Worm (Caenorhabditis elegans) whole organism, L1 larva: ENCODE results near the gene fln-1.

Source experiments
- C16A3.4 ChIP-seq: fragments of 150-350 bp; optimal IDR thresholded peaks from 2 replicates; lab custom pipeline; 2014; ENCODE audit warnings: missing biosample characterization, missing genetic modification characterization
- aha-1 ChIP-seq: fragments of 150-350 bp; optimal IDR thresholded peaks from 2 replicates; lab custom pipeline; 2014; ENCODE audit warnings: missing biosample characterization, missing genetic modification characterization
- alr-1 ChIP-seq: fragments of 200-800 bp; sonication (Bioruptor generic); optimal IDR thresholded peaks from 2 replicates; lab custom pipeline; 2018; ENCODE audit warnings: borderline replicate concordance, mild to moderate bottlenecking, missing genetic modification characterization, missing compliant biosample characterization
- blmp-1 ChIP-seq: fragments of 150-350 bp; optimal IDR thresholded peaks from 2 replicates; lab custom pipeline; 2014; ENCODE audit warnings: missing biosample characterization, missing genetic modification characterization
- ceh-63 ChIP-seq: fragments of 200-800 bp; sonication (Bioruptor generic); optimal IDR thresholded peaks from 2 replicates; lab custom pipeline; 2018; ENCODE audit warnings: mild to moderate bottlenecking, missing genetic modification characterization, missing compliant biosample characterization
- ces-1 ChIP-seq: fragments of 150-350 bp; optimal IDR thresholded peaks from 2 replicates; lab custom pipeline; 2014; ENCODE audit warnings: missing biosample characterization, missing genetic modification reagents, missing genetic modification characterization
- dpl-1 ChIP-seq, 3 experiments: fragments of 150-350 bp in 2 of 3; sonication (generic microtip) in 1 of 3; optimal IDR thresholded peaks; 2 replicates each; lab custom pipeline; 2014 to 2017; ENCODE audit warnings: missing biosample characterization in 3 of 3, missing genetic modification characterization in 3 of 3, missing genetic modification reagents in 3 of 3
- efl-1 ChIP-seq, 4 experiments: fragments of 150-350 bp; optimal IDR thresholded peaks in 3 of 4; peaks in 1 of 4; 1 replicate in 1 of 4; 2 replicates in 3 of 4; lab custom pipeline; 2014; ENCODE audit warnings: missing biosample characterization in 2 of 4, missing genetic modification characterization in 2 of 4, missing genetic modification reagents in 2 of 4
- egl-13 ChIP-seq: sonication (generic microtip); optimal IDR thresholded peaks from 2 replicates; lab custom pipeline; 2016; ENCODE audit warnings: missing genotype, missing genetic modification reagents, missing genetic modification characterization, missing compliant biosample characterization
- elt-2 ChIP-seq: sonication (generic microtip); optimal IDR thresholded peaks from 2 replicates; lab custom pipeline; 2016; ENCODE audit warnings: missing genetic modification characterization, mild to moderate bottlenecking, inconsistent platforms, missing compliant biosample characterization, missing genetic modification reagents
- elt-3 ChIP-seq, 6 experiments: fragments of 150-350 bp in 1 of 6; sonication (generic microtip); optimal IDR thresholded peaks; 2 replicates each; lab custom pipeline; 2017 to 2018; ENCODE audit warnings: missing biosample characterization in 6 of 6, missing genetic modification characterization in 6 of 6, inconsistent platforms in 1 of 6
- fos-1 ChIP-seq: fragments of 150-350 bp; optimal IDR thresholded peaks from 2 replicates; lab custom pipeline; 2014; ENCODE audit warnings: missing biosample characterization, missing genetic modification characterization
- grh-1 ChIP-seq: fragments of 200-800 bp; sonication (Bioruptor generic); IDR thresholded peaks from 2 replicates; pipeline ENCODE4 v1.3.6; 2022; ENCODE audit warnings: missing genetic modification reagents, missing genetic modification characterization, missing compliant biosample characterization
- hlh-17 ChIP-seq: fragments of 200-800 bp; sonication (Bioruptor generic); optimal IDR thresholded peaks from 2 replicates; lab custom pipeline; 2018; ENCODE audit warnings: missing genetic modification characterization, mild to moderate bottlenecking, missing compliant biosample characterization, moderate library complexity, borderline replicate concordance
- lin-14 ChIP-seq: fragments of 200-800 bp; sonication (Bioruptor generic); optimal IDR thresholded peaks from 2 replicates; lab custom pipeline; 2018; ENCODE audit warnings: mild to moderate bottlenecking, missing genetic modification characterization, moderate library complexity, missing compliant biosample characterization
- lin-15B ChIP-seq: fragments of 150-350 bp; sonication (generic microtip); optimal IDR thresholded peaks from 3 replicates; lab custom pipeline; 2014; ENCODE audit warnings: missing biosample characterization, missing genetic modification characterization
- lin-35 ChIP-seq, 2 experiments: fragments of 150-350 bp; optimal IDR thresholded peaks; 2 replicates each; lab custom pipeline; 2014; ENCODE audit warnings: missing biosample characterization in 2 of 2, missing genetic modification characterization in 2 of 2, missing genetic modification reagents in 2 of 2
- lin-39 ChIP-seq: fragments of 150-350 bp; optimal IDR thresholded peaks from 2 replicates; lab custom pipeline; 2014; ENCODE audit warnings: missing biosample characterization, missing genetic modification reagents, missing genetic modification characterization
- lir-3 ChIP-seq: sonication (generic microtip); optimal IDR thresholded peaks from 2 replicates; lab custom pipeline; 2016; ENCODE audit warnings: mild to moderate bottlenecking, missing genetic modification characterization, moderate library complexity, missing compliant biosample characterization; ENCODE audit not compliant: poor library complexity
- lsy-2 ChIP-seq, 2 experiments: fragments of 150-350 bp; optimal IDR thresholded peaks; 2 replicates each; lab custom pipeline; 2014; ENCODE audit warnings: missing biosample characterization in 2 of 2, missing genetic modification characterization in 2 of 2
- mdl-1 ChIP-seq, 2 experiments: fragments of 150-350 bp; optimal IDR thresholded peaks; 2 replicates each; lab custom pipeline; 2014 to 2017; ENCODE audit warnings: missing biosample characterization in 2 of 2, missing genetic modification characterization in 2 of 2, inconsistent platforms in 1 of 2
- nhr-12 ChIP-seq: sonication (generic microtip); optimal IDR thresholded peaks from 2 replicates; lab custom pipeline; 2017; ENCODE audit warnings: missing biosample characterization, missing genetic modification characterization
- nhr-19 ChIP-seq: fragments of 200-800 bp; sonication (Bioruptor generic); conservative IDR thresholded peaks from 2 replicates; pipeline ENCODE4 v1.3.6; 2022; ENCODE audit warnings: missing genetic modification characterization, missing compliant biosample characterization
- nhr-20 ChIP-seq: sonication (generic microtip); optimal IDR thresholded peaks from 2 replicates; lab custom pipeline; 2016; ENCODE audit warnings: mild to moderate bottlenecking, missing genetic modification characterization, missing compliant biosample characterization
- nhr-47 ChIP-seq: sonication (generic microtip); optimal IDR thresholded peaks from 2 replicates; lab custom pipeline; 2016; ENCODE audit warnings: mild to moderate bottlenecking, missing genetic modification characterization, moderate library complexity, missing compliant biosample characterization
- nhr-71 ChIP-seq: sonication (generic microtip); optimal IDR thresholded peaks from 2 replicates; lab custom pipeline; 2016; ENCODE audit warnings: mild to moderate bottlenecking, missing genetic modification characterization, moderate library complexity, missing compliant biosample characterization
- nhr-84 ChIP-seq: sonication (generic microtip); optimal IDR thresholded peaks from 2 replicates; lab custom pipeline; 2017; ENCODE audit warnings: missing biosample characterization, missing genetic modification characterization
- nhr-85 ChIP-seq: sonication (generic microtip); peaks from one replicate; lab custom pipeline; 2016; ENCODE audit warnings: missing genetic modification characterization, inconsistent platforms, missing compliant biosample characterization
- nhr-90 ChIP-seq: sonication (generic microtip); optimal IDR thresholded peaks from 2 replicates; lab custom pipeline; 2016; ENCODE audit warnings: mild to moderate bottlenecking, missing genetic modification characterization, missing compliant biosample characterization; ENCODE audit not compliant: poor library complexity
- pqm-1 ChIP-seq: sonication (generic microtip); optimal IDR thresholded peaks from 3 replicates; lab custom pipeline; 2017; ENCODE audit warnings: missing biosample characterization, missing genetic modification characterization
- rnt-1 ChIP-seq: sonication (generic microtip); optimal IDR thresholded peaks from 2 replicates; lab custom pipeline; 2016; ENCODE audit warnings: mild to moderate bottlenecking, missing genetic modification characterization, moderate library complexity, missing compliant biosample characterization
- snu-23 ChIP-seq: sonication (generic microtip); optimal IDR thresholded peaks from 2 replicates; lab custom pipeline; 2016; ENCODE audit warnings: missing genetic modification characterization, missing compliant biosample characterization
- sox-4 ChIP-seq: sonication (generic microtip); optimal IDR thresholded peaks from 2 replicates; lab custom pipeline; 2016; ENCODE audit warnings: missing genetic modification characterization, missing compliant biosample characterization
- tbx-2 ChIP-seq: sonication (generic microtip); optimal IDR thresholded peaks from 2 replicates; lab custom pipeline; 2016; ENCODE audit warnings: missing genetic modification characterization, missing compliant biosample characterization
- tlp-1 ChIP-seq: fragments of 150-350 bp; optimal IDR thresholded peaks from 2 replicates; lab custom pipeline; 2014; ENCODE audit warnings: missing biosample characterization, missing genetic modification characterization
- unc-30 ChIP-seq: sonication (generic microtip); optimal IDR thresholded peaks from 2 replicates; lab custom pipeline; 2017; ENCODE audit warnings: missing biosample characterization, missing genetic modification characterization
- unc-86 ChIP-seq: sonication (generic microtip); optimal IDR thresholded peaks from 2 replicates; lab custom pipeline; 2016; ENCODE audit warnings: missing genetic modification characterization, missing compliant biosample characterization
- vab-15 ChIP-seq: sonication (generic microtip); optimal IDR thresholded peaks from 2 replicates; lab custom pipeline; 2017; ENCODE audit warnings: missing genotype, mild to moderate bottlenecking, missing genetic modification characterization, missing compliant biosample characterization
- xbp-1 ChIP-seq: sonication (generic microtip); optimal IDR thresholded peaks from 2 replicates; lab custom pipeline; 2016; ENCODE audit warnings: missing genetic modification characterization, missing compliant biosample characterization
- ztf-11 ChIP-seq, 2 experiments: sonication (generic microtip); optimal IDR thresholded peaks; 2 replicates each; lab custom pipeline; 2016 to 2017; ENCODE audit warnings: missing genetic modification characterization in 2 of 2, missing biosample characterization in 1 of 2, missing compliant biosample characterization in 1 of 2
- ztf-4 ChIP-seq: fragments of 150-350 bp; optimal IDR thresholded peaks from 2 replicates; lab custom pipeline; 2014; ENCODE audit warnings: missing biosample characterization, missing genetic modification characterization

Gene fln-1

ce11 chrIV:320380-320779 is 55.4 kb downstream of the fln-1 start, which contains the start of gene dsc-4:
dsc-4 (minus strand) TSS chrIV:320544.
- TF ChIP-seq elt-2 (tag; lab: Kevin White, UChicago): peak; percentile 41
- no peak for TF ChIP-seq snu-23 (GFP tag; lab: Kevin White, UChicago)

ce11 chrIV:319654-320053 is 56.2 kb downstream of the fln-1 start:
- TF ChIP-seq elt-2 (tag; lab: Kevin White, UChicago): peak; percentile 66
- no peak for TF ChIP-seq vab-15 (tag; lab: Kevin White, UChicago)

ce11 chrIV:314475-314874 is 61.3 kb downstream of the fln-1 start:
- TF ChIP-seq ztf-11 (tag; optimal IDR thresholded peaks at IDR 0.05; lab: Kevin White, UChicago) (no peak), rnt-1 (tag; lab: Kevin White, UChicago) (peak; percentile 54)

- TF ChIP-seq nhr-71 (no peak), elt-3 (tag; optimal IDR thresholded peaks at IDR 0.05; lab: Kevin White, UChicago) (no peak)
These were observed 62.2 kb downstream of the fln-1 start, which contains the start of gene snai-1 for ce11 chrIV:313615-314014. snai-1 (minus strand) TSS chrIV:313715.

ce11 chrIV:309526-309925 is 66.3 kb downstream of the fln-1 start:
- peak; percentile 51 for TF ChIP-seq grh-1 (GFP tag; lab: Robert Waterston, UW)
- TF ChIP-seq nhr-85: peak; percentile 93
- no peak for TF ChIP-seq tlp-1
- peak; percentile 66 for TF ChIP-seq lin-14 (GFP tag; lab: Kevin White, UChicago)
- TF ChIP-seq nhr-71: peak; percentile 61
- TF ChIP-seq elt-3 (tag; optimal IDR thresholded peaks at IDR 0.05; lab: Kevin White, UChicago): peak in 2 of 6 experiments; percentile 84 to 91
- TF ChIP-seq nhr-84 (tag; lab: Kevin White, UChicago): no peak
- TF ChIP-seq lin-35 (GFP tag; optimal IDR thresholded peaks at IDR 0.05; lab: Kevin White, UChicago): peak in 1 of 2 experiments; percentile 74
- TF ChIP-seq elt-2 (tag; lab: Kevin White, UChicago): no peak
- TF ChIP-seq C16A3.4: no peak
- TF ChIP-seq blmp-1 (tag; lab: Kevin White, UChicago): peak; percentile 57
- peak; percentile 51 for TF ChIP-seq snu-23 (GFP tag; lab: Kevin White, UChicago)
- TF ChIP-seq ztf-4: no peak
- TF ChIP-seq unc-86 (tag; lab: Kevin White, UChicago): no peak
- no peak for TF ChIP-seq hlh-17 (GFP tag; lab: Kevin White, UChicago)
- peak in 1 of 2 experiments; percentile 18 for TF ChIP-seq lsy-2 (tag; optimal IDR thresholded peaks at IDR 0.05; lab: Kevin White, UChicago)
- peak in 1 of 3 experiments; percentile 2 for TF ChIP-seq dpl-1 (GFP tag; optimal IDR thresholded peaks at IDR 0.05; lab: Kevin White, UChicago)
- no peak for TF ChIP-seq lin-15B (tag; lab: Kevin White, UChicago)
- TF ChIP-seq fos-1 (tag; lab: Kevin White, UChicago): no peak
- TF ChIP-seq vab-15 (tag; lab: Kevin White, UChicago): no peak
- TF ChIP-seq nhr-20 (tag; lab: Kevin White, UChicago): peak; percentile 71
- TF ChIP-seq nhr-90 (tag; lab: Kevin White, UChicago): peak; percentile 46
- no peak for TF ChIP-seq mdl-1 (tag; optimal IDR thresholded peaks at IDR 0.05; lab: Kevin White, UChicago)
- no peak for TF ChIP-seq ztf-11 (tag; optimal IDR thresholded peaks at IDR 0.05; lab: Kevin White, UChicago)
- peak; percentile 35 for TF ChIP-seq nhr-47 (tag; lab: Kevin White, UChicago)
- TF ChIP-seq ces-1: no peak
- TF ChIP-seq egl-13: no peak
- no peak for TF ChIP-seq aha-1 (tag; lab: Kevin White, UChicago)
- no peak for TF ChIP-seq lin-39 (tag; lab: Kevin White, UChicago)
- no peak for TF ChIP-seq nhr-12
- TF ChIP-seq tbx-2 (tag; lab: Kevin White, UChicago): peak; percentile 76
- TF ChIP-seq xbp-1 (tag; lab: Kevin White, UChicago): no peak
- no peak for TF ChIP-seq sox-4 (tag; lab: Kevin White, UChicago)
- TF ChIP-seq pqm-1 (tag; lab: Kevin White, UChicago): no peak
- TF ChIP-seq efl-1 (optimal IDR thresholded peaks at IDR 0.05; lab: Kevin White, UChicago): no peak
- peak in 1 of 2 experiments; percentile 34 for TF ChIP-seq efl-1 (GFP tag; optimal IDR thresholded peaks at IDR 0.05 in 1 of 2; lab: Kevin White, UChicago)
- peak; percentile 52 for TF ChIP-seq nhr-19 (GFP tag; lab: Robert Waterston, UW)
- TF ChIP-seq alr-1 (tag; lab: Kevin White, UChicago): no peak
- TF ChIP-seq ceh-63: no peak
- no peak for TF ChIP-seq unc-30
- no peak for TF ChIP-seq lir-3 (tag; lab: Kevin White, UChicago)
